Worm (Caenorhabditis elegans) whole organism, mixed stage, embryonic: ENCODE results near the gene exc-12.

Source experiments
- cnd-1 ChIP-seq: fragments of 200-800 bp; sonication (Bioruptor generic); optimal IDR thresholded peaks from 2 replicates; lab custom pipeline; 2018; ENCODE audit warnings: mild to moderate bottlenecking, missing genetic modification characterization, missing compliant biosample characterization
- elt-3 ChIP-seq: fragments of 150-350 bp; optimal IDR thresholded peaks from 2 replicates; lab custom pipeline; 2014; ENCODE audit warnings: missing biosample characterization, missing genetic modification characterization
- mep-1 ChIP-seq: fragments of 150-350 bp; optimal IDR thresholded peaks from 2 replicates; lab custom pipeline; 2017; ENCODE audit warnings: missing biosample characterization, missing genetic modification reagents, missing genetic modification characterization, inconsistent platforms
- nhr-12 ChIP-seq: fragments of 150-350 bp; optimal IDR thresholded peaks from 2 replicates; lab custom pipeline; 2014; ENCODE audit warnings: missing biosample characterization, missing genetic modification characterization

DNA sequence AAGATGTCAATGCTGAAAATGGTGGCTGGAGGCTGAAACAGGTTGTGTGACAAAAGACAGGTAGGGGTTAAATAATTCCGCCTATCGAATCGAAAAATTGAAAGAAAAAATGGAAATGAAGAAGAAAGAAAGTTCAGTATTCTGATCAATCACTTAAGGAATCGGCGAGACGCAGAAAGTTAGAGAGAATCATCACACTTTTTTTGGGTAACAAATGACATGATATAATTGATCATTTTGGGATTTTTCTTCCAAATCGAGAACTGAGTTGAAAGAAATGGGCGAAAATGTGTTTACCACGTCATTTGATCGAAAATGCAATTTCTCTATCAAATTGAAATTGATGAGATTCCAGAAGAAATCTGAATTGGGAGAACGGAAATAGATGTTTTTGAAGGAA lies 14.2 kb downstream of the exc-12 start:
- no peak for TF ChIP-seq elt-3 (tag; lab: Kevin White, UChicago)
- no peak for TF ChIP-seq nhr-12 (tag; lab: Kevin White, UChicago)
- TF ChIP-seq cnd-1 (tag; lab: Kevin White, UChicago), result no peak
- no peak for TF ChIP-seq mep-1 (tag; lab: Kevin White, UChicago)
